Worm (Caenorhabditis elegans): ENCODE results near the gene Y39B6A.25.

Gene Y39B6A.25

DNA sequence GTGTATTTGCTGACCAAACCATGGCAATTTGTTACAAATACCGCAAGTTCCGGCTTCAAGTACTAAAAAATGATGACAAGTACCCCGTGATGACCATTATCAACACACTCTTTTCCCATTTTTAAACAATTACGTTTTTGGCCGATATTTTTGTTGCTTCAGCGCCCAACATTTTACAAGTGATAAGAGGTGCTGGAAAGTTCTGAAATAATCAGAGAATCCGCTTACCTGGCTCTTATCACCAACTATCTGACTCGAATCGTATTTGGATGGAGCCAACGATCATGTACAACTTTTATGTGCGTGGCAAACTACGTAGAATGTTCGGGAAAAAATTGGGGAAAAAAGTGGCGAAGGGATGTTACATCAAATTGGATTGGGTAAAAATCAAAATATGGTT, 27.0 kb downstream of the Y39B6A.25 start:
- TF ChIP-seq B0310.2 (tag; optimal IDR thresholded peaks at IDR 0.05), result no peak
- TF ChIP-seq tbx-37 (GFP tag; conservative IDR thresholded peaks at IDR 0.05), result no peak
- no peak for TF ChIP-seq F13C5.2 (tag; optimal IDR thresholded peaks at IDR 0.05)
- no peak for TF ChIP-seq scrt-1 (GFP tag; IDR thresholded peaks at IDR 0.05)
- no peak for TF ChIP-seq ceh-13 (GFP tag; optimal IDR thresholded peaks at IDR 0.05)
- TF ChIP-seq tbx-11 (GFP tag; IDR thresholded peaks at IDR 0.05), result no peak
- no peak for TF ChIP-seq flt-1 (GFP tag; IDR thresholded peaks at IDR 0.05)
- no peak for TF ChIP-seq hnd-1 (tag; optimal IDR thresholded peaks at IDR 0.05)
- no peak for TF ChIP-seq tra-4 (tag; optimal IDR thresholded peaks at IDR 0.05)
- no peak for TF ChIP-seq pes-1 (GFP tag; IDR thresholded peaks at IDR 0.05)
- no peak for TF ChIP-seq ceh-36 (tag; optimal IDR thresholded peaks at IDR 0.05)
- no peak for TF ChIP-seq sea-1 (GFP tag; conservative IDR thresholded peaks at IDR 0.05)

DNA sequence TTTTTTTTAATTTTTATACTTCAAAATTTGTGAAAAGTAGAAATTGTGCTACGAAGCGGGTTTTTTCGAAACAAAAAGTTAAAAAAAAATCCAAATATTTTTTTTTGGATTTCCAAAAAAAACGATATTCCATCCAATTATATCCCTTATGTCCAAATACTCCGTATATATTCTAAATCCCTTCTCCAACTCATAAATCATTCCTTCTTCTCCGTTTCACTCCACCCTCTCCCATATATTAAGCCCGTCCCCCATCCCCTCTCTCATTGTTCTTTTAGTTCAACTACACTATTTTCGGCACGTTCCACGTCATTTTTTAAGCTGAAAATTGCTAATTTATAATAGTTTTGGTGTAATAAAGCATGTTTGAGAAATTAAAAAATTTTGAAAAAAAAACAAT, 31.3 kb downstream of the Y39B6A.25 start:
- TF ChIP-seq hmbx-1 (tag; optimal IDR thresholded peaks at IDR 0.05) (no peak), B0310.2 (tag; optimal IDR thresholded peaks at IDR 0.05) (no peak), hmg-4 (GFP tag; optimal IDR thresholded peaks at IDR 0.05) (no peak), tbx-37 (GFP tag; conservative IDR thresholded peaks at IDR 0.05) (no peak), aly-1 (tag; optimal IDR thresholded peaks at IDR 0.05) (no peak), pes-1 (GFP tag; IDR thresholded peaks at IDR 0.05) (no peak), ceh-13 (GFP tag; optimal IDR thresholded peaks at IDR 0.05) (no peak), F13C5.2 (tag; optimal IDR thresholded peaks at IDR 0.05) (no peak), ets-7 (tag; optimal IDR thresholded peaks at IDR 0.05) (no peak), ama-1 (optimal IDR thresholded peaks at IDR 0.05) (no peak), tra-4 (tag; optimal IDR thresholded peaks at IDR 0.05) (no peak), flt-1 (GFP tag; IDR thresholded peaks at IDR 0.05) (no peak), hnd-1 (tag; optimal IDR thresholded peaks at IDR 0.05) (no peak), ceh-36 (tag; optimal IDR thresholded peaks at IDR 0.05) (no peak), sea-1 (GFP tag; conservative IDR thresholded peaks at IDR 0.05) (no peak), tbx-11 (GFP tag; IDR thresholded peaks at IDR 0.05) (no peak), scrt-1 (GFP tag; IDR thresholded peaks at IDR 0.05) (no peak)

DNA sequence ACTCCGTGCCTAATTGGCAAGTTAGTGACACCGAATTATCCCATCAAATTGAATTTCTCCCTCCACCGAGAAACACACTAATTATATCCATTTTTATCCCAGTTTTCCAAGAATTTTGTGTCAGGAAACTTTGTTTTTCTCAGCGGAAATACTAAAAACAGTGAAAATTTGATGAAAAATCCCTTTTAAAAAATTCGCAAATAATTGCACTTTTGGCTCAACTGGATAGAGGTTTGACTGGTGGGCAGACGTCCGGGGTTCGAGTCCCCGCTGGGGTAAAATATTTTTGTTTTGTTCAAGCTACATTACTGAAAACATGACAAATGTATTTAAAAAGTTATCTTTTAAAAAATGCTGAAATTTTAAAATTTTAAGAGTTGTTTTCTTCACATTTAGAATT, 31.8 kb downstream of the Y39B6A.25 start:
- TF ChIP-seq flt-1 (GFP tag; IDR thresholded peaks at IDR 0.05) (no peak), aly-1 (tag; optimal IDR thresholded peaks at IDR 0.05) (no peak), ceh-13 (GFP tag; optimal IDR thresholded peaks at IDR 0.05) (no peak), tra-4 (tag; optimal IDR thresholded peaks at IDR 0.05) (no peak), B0310.2 (tag; optimal IDR thresholded peaks at IDR 0.05) (no peak), hmbx-1 (tag; optimal IDR thresholded peaks at IDR 0.05) (no peak), ceh-36 (tag; optimal IDR thresholded peaks at IDR 0.05) (no peak)

DNA sequence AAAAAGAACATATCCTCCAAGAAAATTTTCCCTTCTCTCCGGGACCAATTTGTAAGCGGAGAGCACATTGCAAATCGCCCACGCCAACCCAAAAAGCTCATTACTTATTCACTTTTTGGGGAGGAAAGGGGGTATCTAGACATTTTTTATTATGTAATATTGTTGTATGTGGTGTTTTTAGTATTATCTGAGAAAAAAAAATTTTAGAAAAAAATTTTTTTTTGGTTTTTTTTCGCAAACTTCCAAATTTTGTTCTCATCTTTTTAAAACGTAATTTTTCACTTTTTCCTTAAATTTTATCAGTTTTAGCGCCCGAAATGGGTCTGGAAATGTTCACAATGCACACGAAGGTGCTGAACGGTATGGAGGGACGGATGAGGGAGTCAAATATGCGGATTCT, 33.6 kb downstream of the Y39B6A.25 start, which contains the start of gene twk-46:
Gene twk-46, plus strand, starts transcription at position 301 of the 400 bp plus-strand sequence.
- no peak for TF ChIP-seq tra-4 (tag; optimal IDR thresholded peaks at IDR 0.05)
- TF ChIP-seq scrt-1 (GFP tag; IDR thresholded peaks at IDR 0.05), result no peak
- TF ChIP-seq ets-7 (tag; optimal IDR thresholded peaks at IDR 0.05), result no peak
- no peak for TF ChIP-seq hmg-4 (GFP tag; optimal IDR thresholded peaks at IDR 0.05)
- TF ChIP-seq ama-1 (optimal IDR thresholded peaks at IDR 0.05), result no peak
- no peak for TF ChIP-seq aly-1 (tag; optimal IDR thresholded peaks at IDR 0.05)
- TF ChIP-seq ceh-13 (GFP tag; optimal IDR thresholded peaks at IDR 0.05), result no peak
- no peak for TF ChIP-seq tbx-37 (GFP tag; conservative IDR thresholded peaks at IDR 0.05)
- TF ChIP-seq pes-1 (GFP tag; IDR thresholded peaks at IDR 0.05), result no peak
- no peak for TF ChIP-seq hmbx-1 (tag; optimal IDR thresholded peaks at IDR 0.05)
- TF ChIP-seq F13C5.2 (tag; optimal IDR thresholded peaks at IDR 0.05), result no peak
- no peak for TF ChIP-seq flt-1 (GFP tag; IDR thresholded peaks at IDR 0.05)
- no peak for TF ChIP-seq sea-1 (GFP tag; conservative IDR thresholded peaks at IDR 0.05)

DNA sequence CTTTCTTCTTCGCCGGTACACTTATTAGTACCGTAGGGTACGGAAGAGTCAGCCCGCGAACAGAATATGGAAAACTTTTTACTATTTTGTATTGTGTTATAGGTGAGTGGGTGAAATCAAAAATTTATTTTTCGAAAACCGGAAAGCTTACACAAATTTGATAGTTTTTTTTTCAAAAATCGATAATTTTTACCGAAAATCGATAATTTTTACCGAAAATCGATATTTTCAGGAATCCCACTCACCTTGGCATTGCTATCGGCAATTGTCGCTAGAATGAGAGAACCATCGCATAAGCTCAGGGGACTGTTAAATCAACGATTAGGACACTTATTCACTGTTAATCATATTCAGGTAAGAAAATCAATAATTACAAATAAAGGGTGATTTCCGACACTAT, 37.1 kb downstream of the Y39B6A.25 start:
- TF ChIP-seq flt-1 (GFP tag; IDR thresholded peaks at IDR 0.05), result no peak
- no peak for TF ChIP-seq ama-1 (optimal IDR thresholded peaks at IDR 0.05)
- TF ChIP-seq ets-7 (tag; optimal IDR thresholded peaks at IDR 0.05), result no peak
- TF ChIP-seq tbx-37 (GFP tag; conservative IDR thresholded peaks at IDR 0.05), result no peak
- no peak for TF ChIP-seq ceh-36 (tag; optimal IDR thresholded peaks at IDR 0.05)
- TF ChIP-seq tra-4 (tag; optimal IDR thresholded peaks at IDR 0.05), result no peak
- no peak for TF ChIP-seq pes-1 (GFP tag; IDR thresholded peaks at IDR 0.05)
- no peak for TF ChIP-seq hmg-4 (GFP tag; optimal IDR thresholded peaks at IDR 0.05)
- no peak for TF ChIP-seq sea-1 (GFP tag; conservative IDR thresholded peaks at IDR 0.05)
- TF ChIP-seq hnd-1 (tag; optimal IDR thresholded peaks at IDR 0.05), result no peak
- TF ChIP-seq F13C5.2 (tag; optimal IDR thresholded peaks at IDR 0.05), result no peak
- TF ChIP-seq tbx-11 (GFP tag; IDR thresholded peaks at IDR 0.05), result no peak
- no peak for TF ChIP-seq B0310.2 (tag; optimal IDR thresholded peaks at IDR 0.05)

DNA sequence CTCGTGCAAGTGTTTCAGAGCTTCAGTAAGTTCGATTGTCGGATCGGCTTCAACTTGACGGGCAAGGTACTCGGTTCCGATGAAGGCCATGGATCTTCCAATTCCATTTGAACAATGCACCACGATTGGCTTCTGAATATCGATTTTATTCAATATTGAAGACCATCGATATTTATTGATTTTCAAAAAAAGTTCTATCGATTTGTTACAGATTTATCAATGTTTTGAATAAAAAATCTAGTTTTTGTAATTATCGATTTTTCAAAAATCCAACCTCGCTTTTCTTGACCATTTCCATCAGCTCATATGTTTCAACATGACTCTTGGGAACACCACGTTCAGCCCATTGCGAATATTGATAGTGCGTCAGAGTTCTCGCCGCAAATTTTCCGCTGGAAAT, 42.6 kb downstream of the Y39B6A.25 start:
- TF ChIP-seq ama-1 (optimal IDR thresholded peaks at IDR 0.05) (no peak), B0310.2 (tag; optimal IDR thresholded peaks at IDR 0.05) (no peak), pes-1 (GFP tag; IDR thresholded peaks at IDR 0.05) (no peak), tra-4 (tag; optimal IDR thresholded peaks at IDR 0.05) (no peak), hmbx-1 (tag; optimal IDR thresholded peaks at IDR 0.05) (no peak), ceh-13 (GFP tag; optimal IDR thresholded peaks at IDR 0.05) (no peak), aly-1 (tag; optimal IDR thresholded peaks at IDR 0.05) (no peak), ets-7 (tag; optimal IDR thresholded peaks at IDR 0.05) (no peak), hnd-1 (tag; optimal IDR thresholded peaks at IDR 0.05) (no peak), tbx-11 (GFP tag; IDR thresholded peaks at IDR 0.05) (no peak), sea-1 (GFP tag; conservative IDR thresholded peaks at IDR 0.05) (no peak), ceh-36 (tag; optimal IDR thresholded peaks at IDR 0.05) (no peak), hmg-4 (GFP tag; optimal IDR thresholded peaks at IDR 0.05) (no peak), scrt-1 (GFP tag; IDR thresholded peaks at IDR 0.05) (no peak), F13C5.2 (tag; optimal IDR thresholded peaks at IDR 0.05) (no peak), flt-1 (GFP tag; IDR thresholded peaks at IDR 0.05) (no peak), tbx-37 (GFP tag; conservative IDR thresholded peaks at IDR 0.05) (no peak)

DNA sequence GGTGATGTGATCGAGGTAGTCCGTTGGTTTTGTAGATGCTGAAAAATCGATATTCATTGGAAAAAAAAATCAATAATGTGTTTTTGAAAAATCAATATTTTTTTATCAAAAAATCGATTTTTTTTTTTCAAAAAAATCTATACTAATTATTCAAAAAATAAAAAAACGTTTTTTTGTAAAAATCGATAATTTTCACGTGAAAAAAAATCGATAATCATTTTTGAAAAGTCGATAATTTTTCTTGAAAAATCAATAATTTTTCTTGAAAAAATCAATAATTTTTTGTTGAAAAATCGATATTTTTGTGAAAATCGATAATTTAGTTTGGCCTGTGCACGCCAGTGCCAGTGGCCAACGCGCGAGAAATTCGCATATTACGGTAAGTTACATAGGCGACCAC, 46.9 kb downstream of the Y39B6A.25 start:
- TF ChIP-seq scrt-1 (GFP tag; IDR thresholded peaks at IDR 0.05) (no peak), ceh-36 (tag; optimal IDR thresholded peaks at IDR 0.05) (no peak)

DNA sequence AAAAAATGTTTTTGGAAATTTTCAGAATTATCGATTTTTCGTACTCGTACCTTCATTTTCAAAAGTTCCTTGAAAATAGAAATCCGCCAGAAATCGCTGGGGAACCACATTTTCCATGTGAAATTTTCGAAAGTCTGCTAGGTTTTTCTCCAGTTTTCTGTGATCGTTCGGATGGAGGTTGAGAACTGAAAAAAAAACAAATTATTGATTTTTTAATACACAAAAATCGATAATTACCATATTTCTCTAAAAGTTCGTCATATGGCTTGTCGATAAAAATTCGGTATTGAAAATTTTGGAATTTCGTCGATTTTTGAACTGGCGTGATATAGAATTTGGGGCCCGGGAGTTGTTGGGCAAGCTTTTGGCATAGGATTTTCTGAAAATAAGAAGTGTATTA, 50.6 kb downstream of the Y39B6A.25 start:
- TF ChIP-seq hmbx-1 (tag; optimal IDR thresholded peaks at IDR 0.05) (no peak), sea-1 (GFP tag; conservative IDR thresholded peaks at IDR 0.05) (no peak), pes-1 (GFP tag; IDR thresholded peaks at IDR 0.05) (no peak), hmg-4 (GFP tag; optimal IDR thresholded peaks at IDR 0.05) (no peak), F13C5.2 (tag; optimal IDR thresholded peaks at IDR 0.05) (no peak), flt-1 (GFP tag; IDR thresholded peaks at IDR 0.05) (no peak), hnd-1 (tag; optimal IDR thresholded peaks at IDR 0.05) (no peak), B0310.2 (tag; optimal IDR thresholded peaks at IDR 0.05) (no peak)

Data from whole organism, early embryonic.